Worm (Caenorhabditis elegans): ENCODE data around the gene C23H5.12.
A peak's percentile ranks its signal among the peaks of the same experiment; 100 is the strongest.

Gene C23H5.12

DNA sequence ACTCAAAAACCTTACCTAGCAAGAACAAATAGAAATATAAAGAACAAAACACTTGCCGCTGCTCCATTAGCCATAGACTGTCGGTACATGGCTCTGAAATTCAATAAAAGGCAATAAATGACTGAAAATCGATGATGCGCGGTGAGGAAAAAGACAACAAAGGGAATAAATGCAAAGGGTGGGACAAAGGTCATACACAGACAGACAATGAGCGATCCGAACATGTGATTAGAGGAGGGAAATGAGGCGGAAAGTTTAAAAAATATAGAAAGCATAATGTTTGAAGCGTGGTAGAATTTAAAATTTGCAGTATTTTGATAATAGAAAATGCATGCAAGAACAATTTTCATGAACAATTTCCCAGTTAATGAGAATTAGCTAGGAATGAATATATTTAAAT, 7.3 kb downstream of the C23H5.12 start, which contains the start of gene C54E4.12:
TSS of gene C54E4.12 (minus strand) at position 101 of the 400 bp plus-strand sequence.
- TF ChIP-seq isw-1 (GFP tag; IDR thresholded peaks at IDR 0.05) (no peak), blmp-1 (tag; optimal IDR thresholded peaks at IDR 0.05) (peak; percentile 12), nhr-20 (tag; optimal IDR thresholded peaks at IDR 0.05) (no peak), egl-13 (tag; optimal IDR thresholded peaks at IDR 0.05) (no peak), hpl-2 (GFP tag; optimal IDR thresholded peaks at IDR 0.05) (no peak), efl-1 (optimal IDR thresholded peaks at IDR 0.05) (no peak), efl-1 (GFP tag; optimal IDR thresholded peaks at IDR 0.05 in 1 of 2) (peak in 1 of 2 experiments; percentile 65)

DNA sequence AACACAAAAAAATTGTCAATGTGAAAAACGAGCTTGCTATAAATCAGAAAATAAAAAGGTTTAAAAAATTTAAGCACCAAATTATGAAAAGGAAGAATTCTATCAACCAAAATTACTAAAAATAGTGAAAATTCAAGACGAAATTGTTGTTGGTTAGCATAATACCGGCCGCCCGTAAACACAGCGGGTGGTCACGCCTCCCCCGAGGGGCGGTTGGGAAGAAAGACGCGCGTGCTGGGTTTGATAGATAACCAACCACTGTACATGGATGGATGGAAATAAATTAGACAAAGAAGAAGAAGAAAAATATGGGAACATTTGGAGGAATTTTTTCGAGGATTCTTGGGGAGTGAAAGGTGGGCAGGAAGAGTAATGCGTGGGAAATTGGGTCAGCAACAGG, 9.0 kb downstream of the C23H5.12 start:
- TF ChIP-seq F16B12.6 (tag; optimal IDR thresholded peaks at IDR 0.05) (no peak), blmp-1 (tag; optimal IDR thresholded peaks at IDR 0.05) (peak; percentile 35), nhr-85 (tag) (peak; percentile 71), efl-1 (optimal IDR thresholded peaks at IDR 0.05) (no peak), efl-1 (GFP tag; optimal IDR thresholded peaks at IDR 0.05 in 1 of 2) (peak in 1 of 2 experiments; percentile 39)

DNA sequence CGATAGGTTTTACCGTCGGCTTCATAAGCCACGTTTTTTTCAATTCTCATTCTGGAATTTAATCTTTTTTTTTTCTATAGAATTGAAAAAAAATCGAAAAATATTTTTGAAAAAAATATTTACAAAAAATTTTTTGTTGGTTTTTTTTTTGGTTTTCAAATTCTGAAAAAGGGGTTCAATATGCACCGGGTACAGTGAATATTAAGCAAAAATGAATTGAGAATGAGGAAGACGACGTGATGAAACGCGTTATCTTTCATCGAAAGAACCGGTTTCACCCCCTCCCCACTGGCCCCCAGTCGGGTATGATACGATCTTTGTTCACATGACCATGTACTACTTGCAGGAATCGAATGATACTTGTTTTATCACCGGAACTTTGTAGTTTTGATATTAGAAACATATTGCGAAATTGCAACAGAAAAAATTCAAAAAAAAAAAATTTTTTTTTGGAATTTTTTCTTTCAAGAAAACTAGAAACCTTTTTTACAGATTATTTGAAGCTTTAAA, 16.0 kb downstream of the C23H5.12 start, which contains the start of gene C54E4.5:
TSS of gene C54E4.5 (minus strand) at position 51 of the 510 bp plus-strand sequence.
- TF ChIP-seq nhr-237 (tag; optimal IDR thresholded peaks at IDR 0.05) (no peak), vab-15 (tag; optimal IDR thresholded peaks at IDR 0.05) (no peak), xbp-1 (tag; optimal IDR thresholded peaks at IDR 0.05) (no peak), Y116A8C.19 (tag; optimal IDR thresholded peaks at IDR 0.05; ENCODE audit: borderline replicate concordance) (no peak), nhr-84 (tag; optimal IDR thresholded peaks at IDR 0.05) (no peak), mep-1 (tag; optimal IDR thresholded peaks at IDR 0.05) (peak; percentile 41), unc-86 (tag; optimal IDR thresholded peaks at IDR 0.05) (no peak), mef-2 (tag; optimal IDR thresholded peaks at IDR 0.05) (no peak), nhr-12 (tag; optimal IDR thresholded peaks at IDR 0.05) (no peak), ces-1 (GFP tag; optimal IDR thresholded peaks at IDR 0.05) (no peak), zag-1 (tag; optimal IDR thresholded peaks at IDR 0.05) (no peak), snu-23 (GFP tag; optimal IDR thresholded peaks at IDR 0.05) (peak; percentile 64), grh-1 (GFP tag; IDR thresholded peaks at IDR 0.05) (peak; percentile 96), efl-1 (optimal IDR thresholded peaks at IDR 0.05) (no peak), efl-1 (GFP tag; optimal IDR thresholded peaks at IDR 0.05 in 1 of 2) (no peak), lsy-2 (tag; optimal IDR thresholded peaks at IDR 0.05) (peak; percentile 16 to 47), dpl-1 (GFP tag; optimal IDR thresholded peaks at IDR 0.05) (peak in 1 of 3 experiments; percentile 18), lin-13 (GFP tag; optimal IDR thresholded peaks at IDR 0.05) (peak; percentile 4), elt-2 (tag; optimal IDR thresholded peaks at IDR 0.05) (no peak), nhr-20 (tag; optimal IDR thresholded peaks at IDR 0.05) (peak; percentile 70), ets-5 (GFP tag; IDR thresholded peaks at IDR 0.05) (no peak), C34B4.2 (tag; optimal IDR thresholded peaks at IDR 0.05) (no peak), fkh-4 (tag; optimal IDR thresholded peaks at IDR 0.05; ENCODE audit: borderline replicate concordance) (no peak), mdl-1 (tag; optimal IDR thresholded peaks at IDR 0.05) (peak in 1 of 2 experiments; percentile 50), pqm-1 (tag; optimal IDR thresholded peaks at IDR 0.05) (no peak), efl-3 (GFP tag; optimal IDR thresholded peaks at IDR 0.05) (no peak), ceh-8 (GFP tag; optimal IDR thresholded peaks at IDR 0.05) (no peak), ceh-82 (tag; optimal IDR thresholded peaks at IDR 0.05) (no peak), nhr-28 (tag; optimal IDR thresholded peaks at IDR 0.05) (no peak), lin-35 (GFP tag; optimal IDR thresholded peaks at IDR 0.05) (peak in 1 of 2 experiments; percentile 46), jun-1 (tag; optimal IDR thresholded peaks at IDR 0.05) (no peak), egl-13 (tag; optimal IDR thresholded peaks at IDR 0.05) (no peak), nhr-47 (tag; optimal IDR thresholded peaks at IDR 0.05) (no peak), ceh-88 (GFP tag; IDR thresholded peaks at IDR 0.05) (no peak), nhr-85 (tag) (peak; percentile 95), tbx-2 (tag; optimal IDR thresholded peaks at IDR 0.05) (peak; percentile 35), nhr-77 (tag; optimal IDR thresholded peaks at IDR 0.05) (no peak), sptf-1 (tag; optimal IDR thresholded peaks at IDR 0.05) (no peak), elt-3 (tag; optimal IDR thresholded peaks at IDR 0.05) (peak in 4 of 6 experiments; percentile 64 to 98 (median 72)), skn-1 (tag; optimal IDR thresholded peaks at IDR 0.05) (peak; percentile 14), aha-1 (tag; optimal IDR thresholded peaks at IDR 0.05) (no peak), blmp-1 (tag; optimal IDR thresholded peaks at IDR 0.05) (peak; percentile 78), nhr-90 (tag; optimal IDR thresholded peaks at IDR 0.05; ENCODE audit: poor library complexity) (peak; percentile 53), C04F5.9 (tag; optimal IDR thresholded peaks at IDR 0.05) (no peak), nhr-19 (GFP tag; conservative IDR thresholded peaks at IDR 0.05) (peak; percentile 45)
